Worm (Caenorhabditis elegans) whole organism, dauer: ENCODE results near the gene Y54E2A.10.

Experiments used
- unc-62 ChIP-seq: sonication (generic microtip); optimal IDR thresholded peaks from 2 replicates; lab custom pipeline; 2017; ENCODE audit warnings: missing biosample characterization, missing genetic modification reagents, missing genetic modification characterization

Gene Y54E2A.10

DNA sequence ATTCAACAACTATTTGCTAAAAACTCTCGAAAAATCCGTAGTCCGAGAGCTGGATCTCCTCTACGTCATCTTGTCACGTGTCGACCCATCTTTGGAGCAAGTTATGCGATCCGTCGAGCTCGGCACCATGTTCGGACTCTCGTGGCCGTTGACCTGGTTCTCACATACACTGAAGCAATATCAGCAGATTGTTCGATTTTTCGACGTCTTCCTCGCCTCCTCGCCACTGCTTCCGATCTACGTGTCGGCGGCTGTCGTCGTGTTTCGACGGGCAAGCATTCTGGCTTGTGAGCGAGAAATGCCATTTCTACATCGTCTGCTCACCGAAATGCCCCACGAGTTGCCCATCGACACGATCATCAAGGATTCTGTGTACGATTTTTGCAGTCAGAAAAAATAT lies 8.5 kb downstream of the Y54E2A.10 start:
- no peak for TF ChIP-seq unc-62 (GFP tag; lab: Kevin White, UChicago)

ce11 chrII:14801086-14801531 lies 10.3 kb downstream of the Y54E2A.10 start:
- no peak for TF ChIP-seq unc-62 (GFP tag; lab: Kevin White, UChicago)

- no peak for TF ChIP-seq unc-62 (GFP tag; lab: Kevin White, UChicago)
Measured at ce11 chrII:14804259-14804899, 13.5 kb downstream of the Y54E2A.10 start, which contains the start of gene W01D2.3. Gene W01D2.3, minus strand, starts transcription at chrII:14804309.

ce11 chrII:14805686-14806085 lies 14.8 kb downstream of the Y54E2A.10 start, which contains the start of gene srt-11:
Gene srt-11, plus strand, starts transcription at chrII:14805986.
- no peak for TF ChIP-seq unc-62 (GFP tag; lab: Kevin White, UChicago)

DNA sequence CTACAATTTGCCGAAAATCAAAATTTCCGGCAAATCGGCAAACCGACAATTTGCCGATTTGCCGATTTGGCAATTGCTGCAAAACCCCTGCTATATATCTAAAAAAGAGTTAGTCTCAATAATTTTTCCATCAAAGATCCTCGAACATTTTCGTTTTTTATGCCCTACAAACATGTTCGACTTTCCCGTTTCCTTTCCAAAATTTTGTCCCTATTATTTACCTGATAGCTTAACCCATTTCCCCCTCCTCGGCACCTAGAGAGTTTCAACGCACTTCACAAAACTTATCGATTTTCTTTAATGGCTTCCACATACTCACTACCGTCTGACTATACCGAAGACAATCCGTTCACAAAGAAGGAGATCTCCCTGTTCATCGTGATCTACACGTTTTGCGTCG lies 17.8 kb downstream of the Y54E2A.10 start, which contains the start of gene W01D2.6:
W01D2.6 (plus strand) TSS at position 301 of the 400 bp plus-strand sequence.
- TF ChIP-seq unc-62 (GFP tag; lab: Kevin White, UChicago), result no peak

DNA sequence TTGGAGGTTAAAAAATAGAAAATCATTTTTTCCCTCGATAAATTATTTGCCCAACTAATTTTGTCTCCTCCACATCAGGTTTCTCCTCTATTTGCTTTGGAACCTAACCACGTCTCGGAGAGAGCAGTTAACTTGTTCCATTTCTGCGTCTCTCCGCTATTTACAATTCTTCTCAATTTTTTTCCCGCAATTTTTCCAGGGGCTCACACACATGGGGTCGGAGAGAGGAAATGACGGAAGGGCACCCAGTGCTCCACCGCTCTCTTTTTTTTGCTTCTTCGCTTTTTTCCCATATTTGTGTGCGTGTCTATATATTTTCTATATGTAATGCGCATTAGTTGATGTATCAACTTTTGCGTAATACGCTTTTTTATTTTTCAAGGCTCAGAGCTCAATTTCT lies 19.8 kb downstream of the Y54E2A.10 start:
- TF ChIP-seq unc-62 (GFP tag; lab: Kevin White, UChicago), result no peak

DNA sequence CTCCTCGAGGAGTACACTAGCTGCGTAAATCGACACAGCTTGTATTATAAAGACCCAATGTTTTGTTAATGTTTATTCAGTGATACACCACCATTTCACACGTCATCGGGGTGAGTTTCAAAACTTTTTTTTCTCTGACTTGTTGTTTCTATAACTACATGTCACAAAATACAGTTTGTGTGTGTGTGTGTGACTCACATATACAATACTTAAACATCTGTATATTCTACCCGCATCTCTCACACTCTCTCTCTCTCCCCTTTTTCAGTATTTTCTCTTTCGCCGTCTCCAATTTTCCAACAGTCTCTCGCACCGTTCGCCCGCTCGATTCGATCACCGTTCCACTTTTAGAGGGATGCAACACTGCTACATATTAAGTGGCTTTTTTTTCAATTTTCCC lies 20.6 kb downstream of the Y54E2A.10 start:
- TF ChIP-seq unc-62 (GFP tag; lab: Kevin White, UChicago), result no peak

- no peak for TF ChIP-seq unc-62 (GFP tag; lab: Kevin White, UChicago)
Measured at ce11 chrII:14812231-14812630, 21.4 kb downstream of the Y54E2A.10 start, which contains the start of gene osta-3. Gene osta-3, plus strand, starts transcription at chrII:14812531.

ce11 chrII:14812661-14813060 lies 21.8 kb downstream of the Y54E2A.10 start:
- no peak for TF ChIP-seq unc-62 (GFP tag; lab: Kevin White, UChicago)

DNA sequence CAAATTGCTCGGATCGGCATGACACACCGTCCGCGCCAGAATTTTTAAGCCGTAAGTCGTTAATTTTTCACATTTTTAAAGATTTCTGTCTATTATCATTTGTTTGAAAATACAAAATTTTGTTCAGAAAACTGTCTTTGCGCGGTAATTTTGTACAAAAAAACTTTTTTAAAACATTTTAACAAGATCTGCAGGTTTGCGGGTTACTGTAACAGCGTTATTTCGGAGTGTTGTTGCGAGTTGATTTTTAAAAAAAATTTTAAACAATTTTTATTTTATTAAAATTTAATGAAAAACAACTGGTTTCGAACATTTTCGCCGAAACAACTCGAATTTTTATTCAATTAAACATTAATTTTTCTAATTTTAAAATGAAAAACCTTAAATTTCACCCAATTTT lies 22.3 kb downstream of the Y54E2A.10 start:
- no peak for TF ChIP-seq unc-62 (GFP tag; lab: Kevin White, UChicago)

DNA sequence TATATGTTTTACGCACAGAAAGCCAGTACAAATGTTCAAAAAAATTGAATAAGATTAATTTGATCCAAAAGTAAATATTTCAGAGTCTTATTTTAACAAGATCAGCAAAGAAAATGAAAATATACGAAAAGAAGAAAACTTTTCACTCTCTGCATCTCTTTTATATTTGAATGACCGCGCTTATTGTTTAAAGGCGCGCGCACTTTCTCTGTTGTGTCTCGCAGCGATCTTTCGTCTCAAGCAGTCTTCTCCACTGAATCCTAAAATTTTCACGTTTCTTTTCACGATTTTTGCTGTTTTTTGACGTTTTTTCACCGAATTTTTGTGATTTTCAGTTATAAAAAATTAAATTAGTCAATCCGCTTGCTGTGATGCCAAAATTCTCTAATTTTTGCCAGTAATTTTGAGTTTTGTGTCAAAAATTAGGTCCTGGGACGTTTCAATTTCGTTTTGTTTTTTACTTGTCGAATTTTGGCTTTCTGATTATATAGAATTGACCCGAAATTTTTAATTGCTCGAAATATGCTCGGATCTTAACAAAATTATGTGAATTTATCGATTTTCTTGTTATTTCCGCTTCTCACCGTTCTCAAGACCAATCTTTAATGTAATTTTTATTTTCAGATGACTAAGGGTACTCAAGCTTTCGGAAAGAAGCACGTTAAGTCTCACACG lies 24.2 kb downstream of the Y54E2A.10 start, which contains the start of gene W01D2.1:
W01D2.1 (plus strand) TSS at position 625 of the 675 bp plus-strand sequence.
- no peak for TF ChIP-seq unc-62 (GFP tag; lab: Kevin White, UChicago)

DNA sequence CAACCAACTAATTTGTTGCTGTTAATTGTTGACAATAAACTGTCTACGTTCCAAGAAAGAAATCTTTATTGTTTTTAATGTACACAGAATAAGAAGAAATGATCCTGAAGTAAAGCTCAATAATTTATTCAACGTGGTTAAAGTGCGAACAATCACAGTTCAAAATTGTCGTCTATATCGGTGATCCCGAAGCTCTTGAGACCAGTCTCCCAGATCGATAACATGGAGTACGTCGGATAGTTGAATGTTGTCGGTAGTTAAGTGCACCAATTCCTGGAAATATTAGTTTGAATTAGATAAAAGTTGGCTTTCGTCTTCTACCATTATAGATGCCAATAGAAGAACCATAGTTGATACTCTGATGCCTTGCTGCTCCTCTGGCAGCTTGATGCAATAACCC lies 25.2 kb downstream of the Y54E2A.10 start:
- TF ChIP-seq unc-62 (GFP tag; lab: Kevin White, UChicago), result no peak

- TF ChIP-seq unc-62 (GFP tag; lab: Kevin White, UChicago), result no peak
Measured at ce11 chrII:14818376-14818775, 27.5 kb downstream of the Y54E2A.10 start, which contains the start of gene nhr-61. Gene nhr-61, minus strand, starts transcription at chrII:14818543.

ce11 chrII:14819258-14819985 lies 28.6 kb downstream of the Y54E2A.10 start:
- TF ChIP-seq unc-62 (GFP tag; lab: Kevin White, UChicago), result no peak

ce11 chrII:14820460-14820859 lies 29.6 kb downstream of the Y54E2A.10 start:
- no peak for TF ChIP-seq unc-62 (GFP tag; lab: Kevin White, UChicago)

ce11 chrII:14822419-14822818 lies 31.6 kb downstream of the Y54E2A.10 start:
- no peak for TF ChIP-seq unc-62 (GFP tag; lab: Kevin White, UChicago)
